Fruit fly (Drosophila melanogaster) whole organism, embryonic: ENCODE data around the gene S6KL.
A peak's percentile ranks its signal among the peaks of the same experiment; 100 is the strongest.

Source experiments
- Antp ChIP-seq: fragments of 200-800 bp; sonication (Bioruptor generic); optimal IDR thresholded peaks from 3 replicates; lab custom pipeline; 2016; ENCODE audit warnings: missing biosample characterization, missing genetic modification characterization
- B-H1 ChIP-seq: fragments of 200-800 bp; sonication (Bioruptor generic); IDR thresholded peaks from 3 replicates; pipeline ENCODE4 v1.3.6; 2022; ENCODE audit warnings: missing biosample characterization, missing genetic modification characterization
- Bdp1 ChIP-seq: fragments of 200-800 bp; sonication (Bioruptor generic); optimal IDR thresholded peaks from 3 replicates; lab custom pipeline; 2016; ENCODE audit warnings: missing biosample characterization, missing genetic modification characterization
- Bgb ChIP-seq: fragments of 200-800 bp; sonication (Bioruptor generic); IDR thresholded peaks from 2 replicates; pipeline ENCODE4 v1.3.6; 2022; ENCODE audit warnings: missing biosample characterization, missing genetic modification characterization; ENCODE audit not compliant: partially characterized antibody
- Bteb2 ChIP-seq: fragments of 200-800 bp; sonication (Bioruptor generic); optimal IDR thresholded peaks from 2 replicates; lab custom pipeline; 2016; ENCODE audit warnings: missing biosample characterization, missing genetic modification characterization
- CG1233 ChIP-seq: fragments of 200-800 bp; sonication (Bioruptor generic); optimal IDR thresholded peaks from 4 replicates; lab custom pipeline; 2018; ENCODE audit warnings: missing biosample characterization, mild to moderate bottlenecking, missing genetic modification characterization
- CG15073 ChIP-seq: fragments of 200-800 bp; sonication (Bioruptor generic); optimal IDR thresholded peaks from 2 replicates; lab custom pipeline; 2016; ENCODE audit warnings: missing biosample characterization, missing genetic modification characterization
- CG15601 ChIP-seq: fragments of 200-800 bp; sonication (Bioruptor generic); optimal IDR thresholded peaks from 3 replicates; lab custom pipeline; 2019; ENCODE audit warnings: missing biosample characterization, mild to moderate bottlenecking, missing genetic modification characterization, moderate library complexity
- CG16815 ChIP-seq: fragments of 200-800 bp; sonication (Bioruptor generic); optimal IDR thresholded peaks from 3 replicates; lab custom pipeline; 2017; ENCODE audit warnings: missing biosample characterization, mild to moderate bottlenecking, missing genetic modification characterization
- CG18599 ChIP-seq: fragments of 200-800 bp; sonication (Bioruptor generic); optimal IDR thresholded peaks from 3 replicates; lab custom pipeline; 2017; ENCODE audit warnings: missing biosample characterization, missing genetic modification characterization, mild to moderate bottlenecking, moderate library complexity, missing genetic modification reagents
- CG18764 ChIP-seq: fragments of 200-800 bp; sonication (Bioruptor generic); optimal IDR thresholded peaks from 3 replicates; lab custom pipeline; 2016; ENCODE audit warnings: missing biosample characterization, missing genetic modification characterization
- CG4730 ChIP-seq: fragments of 200-800 bp; sonication (Bioruptor generic); IDR thresholded peaks from 2 replicates; pipeline ENCODE4 v1.3.6; 2022; ENCODE audit warnings: missing biosample characterization, missing genetic modification characterization
- CG5180 ChIP-seq: fragments of 200-800 bp; sonication (Bioruptor generic); optimal IDR thresholded peaks from 3 replicates; lab custom pipeline; 2017; ENCODE audit warnings: missing biosample characterization, missing genetic modification characterization, mild to moderate bottlenecking, moderate library complexity, missing genetic modification reagents
- CG7357 ChIP-seq: fragments of 200-800 bp; sonication (Bioruptor generic); IDR thresholded peaks from 3 replicates; pipeline ENCODE4 v1.3.6; 2022; ENCODE audit warnings: missing biosample characterization, missing genetic modification characterization
- CG7372 ChIP-seq: fragments of 200-800 bp; sonication (Bioruptor generic); IDR thresholded peaks from 2 replicates; pipeline ENCODE4 v1.3.6; 2022; ENCODE audit warnings: missing biosample characterization, missing genetic modification characterization
- CG7839 ChIP-seq: fragments of 200-800 bp; sonication (Bioruptor generic); optimal IDR thresholded peaks from 3 replicates; lab custom pipeline; 2018; ENCODE audit warnings: missing biosample characterization, mild to moderate bottlenecking, missing genetic modification characterization, moderate library complexity
- CG8944 ChIP-seq: fragments of 200-800 bp; sonication (Bioruptor generic); optimal IDR thresholded peaks from 3 replicates; lab custom pipeline; 2016; ENCODE audit warnings: missing biosample characterization, missing genetic modification characterization
- CG9215 ChIP-seq: fragments of 200-800 bp; sonication (Bioruptor generic); IDR thresholded peaks from 2 replicates; pipeline ENCODE4 v1.3.6; 2022; ENCODE audit warnings: missing biosample characterization, missing genetic modification characterization
- CG9797 ChIP-seq: fragments of 200-800 bp; sonication (Bioruptor generic); optimal IDR thresholded peaks from 3 replicates; lab custom pipeline; 2018; ENCODE audit warnings: missing biosample characterization, mild to moderate bottlenecking, missing genetic modification characterization
- CG9817 ChIP-seq: fragments of 200-800 bp; sonication (Bioruptor generic); optimal IDR thresholded peaks from 2 replicates; lab custom pipeline; 2018; ENCODE audit warnings: missing biosample characterization, mild to moderate bottlenecking, missing genetic modification characterization, moderate library complexity
- CG9876 ChIP-seq: fragments of 200-800 bp; sonication (Bioruptor generic); optimal IDR thresholded peaks from 2 replicates; lab custom pipeline; 2016; ENCODE audit warnings: missing biosample characterization, missing genetic modification characterization
- CHES-1-like ChIP-seq: fragments of 200-800 bp; sonication (Bioruptor generic); optimal IDR thresholded peaks from 2 replicates; lab custom pipeline; 2016; ENCODE audit warnings: missing biosample characterization, missing genetic modification characterization
- D19A ChIP-seq: fragments of 200-800 bp; optimal IDR thresholded peaks from 3 replicates; lab custom pipeline; 2019; ENCODE audit warnings: missing biosample characterization, mild to moderate bottlenecking, missing genetic modification characterization, moderate library complexity
- Dbx ChIP-seq: fragments of 200-800 bp; sonication (Bioruptor generic); IDR thresholded peaks from 3 replicates; pipeline ENCODE4 v1.3.6; 2022; ENCODE audit warnings: missing biosample characterization, missing genetic modification characterization
- Ets65A ChIP-seq: fragments of 200-800 bp; sonication (Bioruptor generic); peaks from one replicate; lab custom pipeline; 2016; ENCODE audit warnings: missing biosample characterization, missing genetic modification characterization
- HLH54F ChIP-seq: fragments of 200-800 bp; sonication (Bioruptor generic); optimal IDR thresholded peaks from 3 replicates; lab custom pipeline; 2016; ENCODE audit warnings: missing biosample characterization, missing genetic modification characterization
- Nf-YA ChIP-seq: fragments of 200-800 bp; sonication (Bioruptor generic); IDR thresholded peaks from 2 replicates; pipeline ENCODE4 v1.3.6; 2022; ENCODE audit warnings: missing biosample characterization, missing genetic modification characterization
- Sry-β ChIP-seq: fragments of 200-800 bp; sonication (Bioruptor generic); optimal IDR thresholded peaks from 2 replicates; lab custom pipeline; 2018; ENCODE audit warnings: missing biosample characterization, mild to moderate bottlenecking, missing genetic modification characterization, moderate library complexity
- YL-1 ChIP-seq: fragments of 200-800 bp; sonication (Bioruptor generic); optimal IDR thresholded peaks from 3 replicates; lab custom pipeline; 2017; ENCODE audit warnings: missing biosample characterization, mild to moderate bottlenecking, missing genetic modification characterization
- ato ChIP-seq: fragments of 200-800 bp; sonication (Bioruptor generic); IDR thresholded peaks from 2 replicates; pipeline ENCODE4 v1.3.6; 2022; ENCODE audit warnings: missing biosample characterization, missing genetic modification characterization; ENCODE audit not compliant: partially characterized antibody
- bigmax ChIP-seq: fragments of 200-800 bp; sonication (Bioruptor generic); optimal IDR thresholded peaks from 2 replicates; lab custom pipeline; 2018; ENCODE audit warnings: missing biosample characterization, mild to moderate bottlenecking, missing genetic modification characterization
- cad ChIP-seq: fragments of >200 bp; optimal IDR thresholded peaks from 2 replicates; lab custom pipeline; 2017; ENCODE audit warnings: missing biosample characterization, missing genetic modification characterization
- cas ChIP-seq: fragments of 200-800 bp; sonication (Bioruptor generic); IDR thresholded peaks from 2 replicates; pipeline ENCODE4 v1.3.6; 2022; ENCODE audit warnings: missing biosample characterization, missing genetic modification characterization
- cato ChIP-seq: fragments of 200-800 bp; sonication (Bioruptor generic); optimal IDR thresholded peaks from 2 replicates; lab custom pipeline; 2016; ENCODE audit warnings: missing biosample characterization, missing genetic modification characterization, borderline replicate concordance
- cg ChIP-seq: fragments of 200-800 bp; sonication (Bioruptor generic); optimal IDR thresholded peaks from 3 replicates; lab custom pipeline; 2019; ENCODE audit warnings: missing biosample characterization, mild to moderate bottlenecking, missing genetic modification characterization, moderate library complexity
- esg ChIP-seq: fragments of 200-800 bp; sonication (Bioruptor generic); conservative IDR thresholded peaks from 2 replicates; pipeline ENCODE4 v1.3.6; 2022; ENCODE audit warnings: missing biosample characterization, missing genetic modification characterization
- fd96Cb ChIP-seq: fragments of 200-800 bp; sonication (Bioruptor generic); optimal IDR thresholded peaks from 2 replicates; lab custom pipeline; 2018; ENCODE audit warnings: missing biosample characterization, mild to moderate bottlenecking, missing genetic modification characterization, moderate library complexity
- hb ChIP-seq: fragments of 200-800 bp; sonication (Bioruptor generic); IDR thresholded peaks from 3 replicates; pipeline ENCODE4 v1.3.6; 2022; ENCODE audit warnings: missing biosample characterization, missing genetic modification characterization; ENCODE audit not compliant: partially characterized antibody
- her ChIP-seq: fragments of 200-800 bp; sonication (Bioruptor generic); optimal IDR thresholded peaks from 2 replicates; lab custom pipeline; 2016; ENCODE audit warnings: missing biosample characterization, missing genetic modification characterization
- kni ChIP-seq: fragments of 200-800 bp; sonication (Bioruptor generic); optimal IDR thresholded peaks from 3 replicates; lab custom pipeline; 2017; ENCODE audit warnings: mild to moderate bottlenecking, missing biosample characterization, missing genetic modification reagents, missing genetic modification characterization
- lab ChIP-seq: fragments of 200-800 bp; sonication (Bioruptor generic); optimal IDR thresholded peaks from 3 replicates; lab custom pipeline; 2017; ENCODE audit warnings: missing biosample characterization, missing genetic modification characterization, mild to moderate bottlenecking, moderate library complexity, missing genetic modification reagents
- maf-S ChIP-seq: fragments of 200-800 bp; sonication (Bioruptor generic); optimal IDR thresholded peaks from 2 replicates; lab custom pipeline; 2016; ENCODE audit warnings: missing biosample characterization, missing genetic modification characterization
- nom ChIP-seq: fragments of 200-800 bp; sonication (Bioruptor generic); optimal IDR thresholded peaks from 2 replicates; lab custom pipeline; 2017; ENCODE audit warnings: missing biosample characterization, missing genetic modification characterization, mild to moderate bottlenecking, moderate library complexity, missing genetic modification reagents
- oc ChIP-seq: fragments of 200-800 bp; sonication (Bioruptor generic); optimal IDR thresholded peaks from 2 replicates; lab custom pipeline; 2018; ENCODE audit warnings: missing biosample characterization, mild to moderate bottlenecking, missing genetic modification characterization, moderate library complexity
- pita ChIP-seq: fragments of 200-800 bp; sonication (Bioruptor generic); optimal IDR thresholded peaks from 2 replicates; lab custom pipeline; 2017; ENCODE audit warnings: missing biosample characterization, mild to moderate bottlenecking, missing genetic modification characterization
- run ChIP-seq: fragments of 200-800 bp; sonication (Bioruptor generic); optimal IDR thresholded peaks from 3 replicates; lab custom pipeline; 2018; ENCODE audit warnings: missing biosample characterization, mild to moderate bottlenecking, missing genetic modification characterization
- sc ChIP-seq, 3 experiments: fragments of >200 bp in 2 of 3; fragments of 200-800 bp in 1 of 3; sonication (Bioruptor generic) in 1 of 3; optimal IDR thresholded peaks; 2 replicates in 2 of 3; 3 replicates in 1 of 3; lab custom pipeline; 2017; ENCODE audit warnings: mild to moderate bottlenecking in 1 of 3, missing biosample characterization in 1 of 3, missing genetic modification characterization in 1 of 3, missing genetic modification reagents in 1 of 3
- so ChIP-seq: fragments of 200-800 bp; sonication (Bioruptor generic); IDR thresholded peaks from 3 replicates; pipeline ENCODE4 v1.3.6; 2022; ENCODE audit warnings: missing biosample characterization, missing genetic modification characterization
- sqz ChIP-seq: fragments of 200-800 bp; sonication (Bioruptor generic); optimal IDR thresholded peaks from 3 replicates; lab custom pipeline; 2018; ENCODE audit warnings: missing biosample characterization, mild to moderate bottlenecking, missing genetic modification characterization
- vvl ChIP-seq: fragments of 200-800 bp; sonication (Bioruptor generic); IDR thresholded peaks from 2 replicates; pipeline ENCODE4 v1.3.6; 2022; ENCODE audit warnings: missing biosample characterization, missing genetic modification characterization

S6KL gene

dm6 chrX:18837046-18837445 is 48.8 kb downstream of the S6KL start (continued):
- TF ChIP-seq her (GFP tag; lab: Kevin White, UChicago) (no peak), CG15601 (no peak), cato (GFP tag; lab: Kevin White, UChicago) (no peak), esg (peak; percentile 59), bigmax (GFP tag; lab: Kevin White, UChicago) (no peak), HLH54F (GFP tag; lab: Kevin White, UChicago) (no peak), CG5180 (GFP tag; lab: Kevin White, UChicago) (peak; percentile 9), Nf-YA (GFP tag; lab: Robert Waterston, UW) (no peak), ato (GFP tag; lab: Robert Waterston, UW) (no peak), pita (GFP tag; lab: Kevin White, UChicago) (no peak), CG4730 (GFP tag; lab: Robert Waterston, UW) (0 out of 2 replicates have a peak, but pooled peaks have one; percentile 18), Dbx (GFP tag; lab: Robert Waterston, UW) (no peak), maf-S (GFP tag; lab: Kevin White, UChicago) (no peak), CG9817 (tag; lab: Kevin White, UChicago) (peak; percentile 46), CG7372 (GFP tag; lab: Robert Waterston, UW) (no peak), B-H1 (GFP tag; lab: Robert Waterston, UW) (no peak), CG1233 (GFP tag; lab: Kevin White, UChicago) (no peak), cad (GFP tag; lab: Kevin White, UChicago) (no peak), kni (no peak), Bteb2 (GFP tag; lab: Kevin White, UChicago) (no peak), CG18764 (GFP tag; lab: Kevin White, UChicago) (no peak), CG18599 (no peak), CG9215 (peak; percentile 45), sc (optimal IDR thresholded peaks at IDR 0.05; lab: Kevin White, UChicago) (no peak), sc (GFP tag; optimal IDR thresholded peaks at IDR 0.05; lab: Kevin White, UChicago) (no peak), hb (GFP tag; lab: Robert Waterston, UW) (no peak), sqz (no peak), D19A (no peak), CG8944 (GFP tag; lab: Kevin White, UChicago) (peak; percentile 33), nom (GFP tag; lab: Kevin White, UChicago) (no peak), CG9797 (GFP tag; lab: Kevin White, UChicago) (no peak), CG15073 (GFP tag; lab: Kevin White, UChicago) (no peak), Bgb (GFP tag; lab: Robert Waterston, UW) (no peak), run (peak; percentile 1), CHES-1-like (GFP tag; lab: Kevin White, UChicago) (peak; percentile 24), YL-1 (GFP tag; lab: Kevin White, UChicago) (no peak), CG7357 (GFP tag; lab: Robert Waterston, UW) (peak; percentile 48; the same call in 1 of the 3 replicates), lab (GFP tag; lab: Kevin White, UChicago) (no peak), vvl (GFP tag; lab: Robert Waterston, UW) (peak; percentile 46; the same call in 1 of the 2 replicates), Bdp1 (peak; percentile 17), cg (GFP tag; lab: Kevin White, UChicago) (no peak), CG7839 (tag; lab: Kevin White, UChicago) (peak; percentile 60), Sry-β (GFP tag; lab: Kevin White, UChicago) (no peak), cas (no peak), Ets65A (GFP tag; lab: Kevin White, UChicago) (peak; percentile 71), Antp (peak; percentile 37), CG16815 (peak; percentile 19), fd96Cb (tag; lab: Kevin White, UChicago) (no peak), so (GFP tag; lab: Robert Waterston, UW) (peak; percentile 79), CG9876 (GFP tag; lab: Kevin White, UChicago) (no peak), oc (tag; lab: Kevin White, UChicago) (no peak)
